Worm (Caenorhabditis elegans) whole organism, L1 larva: ENCODE results near the gene T13G4.4.

ENCODE experiments used
- C04F5.9 ChIP-seq: sonication (generic microtip); optimal IDR thresholded peaks from 2 replicates; lab custom pipeline; 2016; ENCODE audit warnings: missing genetic modification characterization, missing compliant biosample characterization
- C16A3.4 ChIP-seq: fragments of 150-350 bp; optimal IDR thresholded peaks from 2 replicates; lab custom pipeline; 2014; ENCODE audit warnings: missing biosample characterization, missing genetic modification characterization
- C34B4.2 ChIP-seq: sonication (generic microtip); optimal IDR thresholded peaks from 2 replicates; lab custom pipeline; 2017; ENCODE audit warnings: mild to moderate bottlenecking, missing genetic modification characterization, missing compliant biosample characterization
- ceh-63 ChIP-seq: fragments of 200-800 bp; sonication (Bioruptor generic); optimal IDR thresholded peaks from 2 replicates; lab custom pipeline; 2018; ENCODE audit warnings: mild to moderate bottlenecking, missing genetic modification characterization, missing compliant biosample characterization
- ces-1 ChIP-seq: fragments of 150-350 bp; optimal IDR thresholded peaks from 2 replicates; lab custom pipeline; 2014; ENCODE audit warnings: missing biosample characterization, missing genetic modification reagents, missing genetic modification characterization
- efl-1 ChIP-seq, 4 experiments: fragments of 150-350 bp; optimal IDR thresholded peaks in 3 of 4; peaks in 1 of 4; 1 replicate in 1 of 4; 2 replicates in 3 of 4; lab custom pipeline; 2014; ENCODE audit warnings: missing biosample characterization in 2 of 4, missing genetic modification characterization in 2 of 4, missing genetic modification reagents in 2 of 4
- egl-27 ChIP-seq, 2 experiments: fragments of 150-350 bp in 1 of 2; sonication (generic microtip); optimal IDR thresholded peaks; 3 replicates each; lab custom pipeline; 2017 to 2018; ENCODE audit warnings: missing biosample characterization in 2 of 2, missing genetic modification characterization in 2 of 2, missing genetic modification reagents in 2 of 2
- elt-2 ChIP-seq: sonication (generic microtip); optimal IDR thresholded peaks from 2 replicates; lab custom pipeline; 2016; ENCODE audit warnings: missing genetic modification characterization, mild to moderate bottlenecking, inconsistent platforms, missing compliant biosample characterization, missing genetic modification reagents
- fkh-10 ChIP-seq: sonication (generic microtip); optimal IDR thresholded peaks from 2 replicates; lab custom pipeline; 2017; ENCODE audit warnings: missing biosample characterization, missing genetic modification reagents, missing genetic modification characterization
- fkh-4 ChIP-seq: sonication (generic microtip); optimal IDR thresholded peaks from 2 replicates; lab custom pipeline; 2016; ENCODE audit warnings: missing compliant biosample characterization, missing genetic modification characterization, borderline replicate concordance
- fkh-8 ChIP-seq: sonication (generic microtip); optimal IDR thresholded peaks from 2 replicates; lab custom pipeline; 2016; ENCODE audit warnings: mild to moderate bottlenecking, missing genetic modification characterization, missing compliant biosample characterization
- grh-1 ChIP-seq: fragments of 200-800 bp; sonication (Bioruptor generic); IDR thresholded peaks from 2 replicates; pipeline ENCODE4 v1.3.6; 2022; ENCODE audit warnings: missing genetic modification reagents, missing genetic modification characterization, missing compliant biosample characterization
- hpl-2 ChIP-seq: fragments of 150-350 bp; optimal IDR thresholded peaks from 2 replicates; lab custom pipeline; 2014; ENCODE audit warnings: missing biosample characterization, missing genetic modification reagents, missing genetic modification characterization
- isw-1 ChIP-seq: fragments of 200-800 bp; sonication (Bioruptor generic); IDR thresholded peaks from 2 replicates; pipeline ENCODE4 v1.3.6; 2022; ENCODE audit warnings: missing genetic modification characterization, missing compliant biosample characterization
- lin-13 ChIP-seq: fragments of 150-350 bp; optimal IDR thresholded peaks from 2 replicates; lab custom pipeline; 2014; ENCODE audit warnings: missing biosample characterization, missing genetic modification reagents, missing genetic modification characterization
- lin-14 ChIP-seq: fragments of 200-800 bp; sonication (Bioruptor generic); optimal IDR thresholded peaks from 2 replicates; lab custom pipeline; 2018; ENCODE audit warnings: mild to moderate bottlenecking, missing genetic modification characterization, moderate library complexity, missing compliant biosample characterization
- lin-15B ChIP-seq: fragments of 150-350 bp; sonication (generic microtip); optimal IDR thresholded peaks from 3 replicates; lab custom pipeline; 2014; ENCODE audit warnings: missing biosample characterization, missing genetic modification characterization
- lin-39 ChIP-seq: fragments of 150-350 bp; optimal IDR thresholded peaks from 2 replicates; lab custom pipeline; 2014; ENCODE audit warnings: missing biosample characterization, missing genetic modification reagents, missing genetic modification characterization
- lir-3 ChIP-seq: sonication (generic microtip); optimal IDR thresholded peaks from 2 replicates; lab custom pipeline; 2016; ENCODE audit warnings: mild to moderate bottlenecking, missing genetic modification characterization, moderate library complexity, missing compliant biosample characterization; ENCODE audit not compliant: poor library complexity
- nhr-77 ChIP-seq: fragments of 150-350 bp; optimal IDR thresholded peaks from 2 replicates; lab custom pipeline; 2014; ENCODE audit warnings: missing biosample characterization, missing genetic modification characterization
- rnt-1 ChIP-seq: sonication (generic microtip); optimal IDR thresholded peaks from 2 replicates; lab custom pipeline; 2016; ENCODE audit warnings: mild to moderate bottlenecking, missing genetic modification characterization, moderate library complexity, missing compliant biosample characterization
- snpc-4 ChIP-seq: fragments of 150-350 bp; optimal IDR thresholded peaks from 2 replicates; lab custom pipeline; 2014; ENCODE audit warnings: missing biosample characterization, missing genetic modification characterization
- swsn-7 ChIP-seq: sonication (generic microtip); optimal IDR thresholded peaks from 2 replicates; lab custom pipeline; 2016; ENCODE audit warnings: missing genetic modification characterization, missing compliant biosample characterization
- tbx-2 ChIP-seq: sonication (generic microtip); optimal IDR thresholded peaks from 2 replicates; lab custom pipeline; 2016; ENCODE audit warnings: missing genetic modification characterization, missing compliant biosample characterization
- tlp-1 ChIP-seq: fragments of 150-350 bp; optimal IDR thresholded peaks from 2 replicates; lab custom pipeline; 2014; ENCODE audit warnings: missing biosample characterization, missing genetic modification characterization
- unc-30 ChIP-seq: sonication (generic microtip); optimal IDR thresholded peaks from 2 replicates; lab custom pipeline; 2017; ENCODE audit warnings: missing biosample characterization, missing genetic modification characterization
- zag-1 ChIP-seq: fragments of 150-350 bp; optimal IDR thresholded peaks from 2 replicates; lab custom pipeline; 2014; ENCODE audit warnings: missing biosample characterization, missing genetic modification characterization
- ztf-11 ChIP-seq, 2 experiments: sonication (generic microtip); optimal IDR thresholded peaks; 2 replicates each; lab custom pipeline; 2016 to 2017; ENCODE audit warnings: missing genetic modification characterization in 2 of 2, missing biosample characterization in 1 of 2, missing compliant biosample characterization in 1 of 2
- ztf-4 ChIP-seq: fragments of 150-350 bp; optimal IDR thresholded peaks from 2 replicates; lab custom pipeline; 2014; ENCODE audit warnings: missing biosample characterization, missing genetic modification characterization

The T13G4.4 gene

DNA sequence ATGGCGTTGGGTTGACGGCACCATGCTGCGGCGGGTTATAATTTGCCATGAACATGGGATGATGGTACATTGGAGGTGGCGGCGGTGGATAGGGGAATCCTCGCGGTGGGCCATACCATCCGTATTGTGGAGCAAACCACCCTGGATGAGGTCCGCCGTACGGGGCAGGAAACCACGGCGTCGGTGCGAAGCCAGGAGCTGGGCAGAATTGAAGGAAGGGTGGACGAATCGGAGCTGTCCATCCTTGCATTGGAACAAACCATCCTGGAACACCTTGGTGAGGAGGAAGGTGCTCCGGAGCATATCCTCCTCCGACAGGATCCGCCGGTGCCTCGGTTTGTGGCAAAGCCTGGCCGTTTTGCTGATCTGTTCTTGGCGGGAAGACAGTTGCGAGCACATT, 11.2 kb upstream of the T13G4.4 start:
- TF ChIP-seq efl-1 (optimal IDR thresholded peaks at IDR 0.05; lab: Kevin White, UChicago), result no peak
- TF ChIP-seq efl-1 (GFP tag; optimal IDR thresholded peaks at IDR 0.05 in 1 of 2; lab: Kevin White, UChicago), result peak in 1 of 2 experiments; percentile 22
- TF ChIP-seq elt-2, result no peak
- no peak for TF ChIP-seq C04F5.9 (tag; lab: Kevin White, UChicago)
- TF ChIP-seq C34B4.2 (tag; lab: Kevin White, UChicago), result no peak
- TF ChIP-seq ztf-11 (tag; optimal IDR thresholded peaks at IDR 0.05; lab: Kevin White, UChicago), result no peak
- TF ChIP-seq lir-3, result no peak
- no peak for TF ChIP-seq hpl-2 (GFP tag; lab: Kevin White, UChicago)
- no peak for TF ChIP-seq tlp-1
- no peak for TF ChIP-seq zag-1

DNA sequence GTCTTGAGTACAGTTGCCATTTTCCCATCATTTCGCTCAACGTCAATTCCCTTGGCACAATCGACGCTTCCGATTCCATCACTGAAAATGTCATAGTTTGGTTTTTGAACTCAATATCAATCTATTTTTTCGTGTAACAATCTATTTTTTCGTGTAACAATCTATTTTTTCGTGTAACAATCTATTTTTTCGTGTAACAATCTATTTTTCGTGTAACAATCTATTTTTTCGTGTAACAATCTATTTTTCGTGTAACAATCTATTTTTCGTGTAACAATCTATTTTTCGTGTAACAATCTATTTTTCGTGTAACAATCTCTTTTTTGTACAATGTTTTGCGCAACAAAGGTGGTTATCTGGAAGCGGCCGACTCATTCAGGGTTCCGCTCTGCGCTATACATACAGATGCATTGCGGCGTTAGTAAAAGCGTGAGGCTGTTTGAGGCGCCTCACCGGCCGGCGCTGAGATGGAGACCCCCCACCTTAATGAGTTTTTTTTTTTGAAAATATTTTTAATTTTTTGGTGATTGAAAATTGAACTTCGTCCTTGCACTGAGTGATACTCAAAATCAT, 3.8 kb upstream of the T13G4.4 start:
- TF ChIP-seq snpc-4, result peak; percentile 68

DNA sequence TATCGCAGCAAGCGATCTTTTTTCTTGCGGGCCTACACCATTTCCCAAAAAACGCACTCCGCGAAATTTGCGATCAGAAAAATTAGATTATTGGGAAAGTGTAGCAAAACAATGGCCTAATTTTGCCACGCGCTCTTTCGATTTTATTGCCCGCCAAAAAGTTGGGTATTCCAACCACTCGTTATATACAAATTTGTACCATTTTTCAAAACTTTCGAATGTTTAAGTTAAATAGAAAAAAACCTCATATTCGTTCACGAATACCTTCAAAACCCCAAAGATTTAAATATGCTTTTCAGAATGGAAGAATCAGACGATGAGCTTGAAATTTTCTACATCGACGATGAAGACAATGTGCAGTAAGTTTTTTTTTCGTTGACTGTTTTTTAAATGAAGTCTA, 1.4 kb upstream of the T13G4.4 start, which contains the start of gene T13G4.1:
Gene T13G4.1, plus strand, starts transcription at position 301 of the 400 bp plus-strand sequence.
- TF ChIP-seq swsn-7 (tag; lab: Kevin White, UChicago) (no peak), lin-13 (GFP tag; lab: Kevin White, UChicago) (no peak), C16A3.4 (tag; lab: Kevin White, UChicago) (no peak), ceh-63 (no peak), unc-30 (tag; lab: Kevin White, UChicago) (no peak), fkh-4 (tag; lab: Kevin White, UChicago) (no peak), ztf-4 (tag; lab: Kevin White, UChicago) (no peak)

DNA sequence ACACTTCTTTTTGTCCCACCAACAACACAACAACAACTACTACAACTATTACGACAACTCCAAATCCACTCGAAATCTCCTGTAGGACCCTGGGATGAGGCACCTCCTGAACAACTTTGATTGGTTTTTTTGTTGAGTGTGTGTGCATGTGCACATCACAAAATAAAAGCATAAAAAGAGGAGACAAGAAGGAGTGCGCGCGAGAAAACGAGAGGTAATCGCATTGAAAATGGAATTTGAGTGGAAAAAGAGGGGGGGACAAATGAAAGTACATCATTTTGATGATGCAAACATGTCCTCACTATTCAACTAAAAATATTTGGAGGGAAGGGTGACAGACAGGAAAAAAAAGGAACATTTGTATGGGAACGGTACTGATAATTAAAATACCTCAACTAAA, 6.0 kb downstream of the T13G4.4 start:
- TF ChIP-seq grh-1 (GFP tag; lab: Robert Waterston, UW) (no peak), egl-27 (tag; optimal IDR thresholded peaks at IDR 0.05; lab: Kevin White, UChicago) (no peak), lin-14 (peak; percentile 73), ces-1 (peak; percentile 10), snpc-4 (no peak), ztf-11 (tag; optimal IDR thresholded peaks at IDR 0.05; lab: Kevin White, UChicago) (no peak), efl-1 (optimal IDR thresholded peaks at IDR 0.05; lab: Kevin White, UChicago) (no peak), efl-1 (GFP tag; optimal IDR thresholded peaks at IDR 0.05 in 1 of 2; lab: Kevin White, UChicago) (peak in 1 of 2 experiments; percentile 50), fkh-10 (GFP tag; lab: Kevin White, UChicago) (peak; percentile 69)

DNA sequence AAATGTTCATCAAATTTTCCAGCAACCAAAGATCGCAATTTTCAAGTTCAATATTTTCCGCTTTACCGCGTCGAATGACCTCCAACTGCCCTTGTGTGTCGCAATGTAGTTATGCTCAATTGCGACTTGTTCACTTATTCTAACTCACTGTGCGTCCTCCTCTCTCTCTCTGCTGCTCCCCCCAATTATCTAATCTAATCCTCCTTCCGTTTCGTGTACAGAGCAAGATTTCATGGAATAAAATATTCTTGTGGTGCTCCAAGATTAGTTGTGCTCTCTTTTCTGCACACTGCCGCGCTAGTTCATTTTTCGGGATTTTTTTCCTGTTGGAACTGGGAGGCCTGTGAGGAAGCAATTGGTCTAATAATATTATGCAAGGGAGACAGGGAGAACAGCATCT, 7.5 kb downstream of the T13G4.4 start:
- no peak for TF ChIP-seq C16A3.4 (tag; lab: Kevin White, UChicago)

DNA sequence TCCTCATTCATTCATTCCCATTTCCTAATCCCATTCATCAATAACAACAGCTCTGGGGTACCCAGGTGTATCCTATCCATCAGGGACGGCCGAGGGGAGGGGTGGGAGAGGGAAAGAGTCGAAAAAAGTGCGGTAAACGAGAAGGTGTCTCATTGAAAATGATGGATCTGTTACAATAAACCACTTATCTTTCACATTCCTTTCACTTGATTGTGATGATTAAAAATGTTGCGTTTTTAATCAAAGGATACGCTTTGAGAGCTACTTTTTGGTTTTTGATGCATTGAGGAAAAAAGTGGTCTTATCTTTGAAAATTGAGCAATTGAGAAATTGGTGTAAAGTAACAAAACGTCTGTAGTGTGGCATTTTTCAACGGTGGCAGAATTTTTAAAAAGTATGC, 8.2 kb downstream of the T13G4.4 start:
- TF ChIP-seq rnt-1 (tag; lab: Kevin White, UChicago), result peak; percentile 22
- no peak for TF ChIP-seq snpc-4
- no peak for TF ChIP-seq nhr-77 (tag; lab: Kevin White, UChicago)
- peak; percentile 26 for TF ChIP-seq lin-14
- no peak for TF ChIP-seq lin-13 (GFP tag; lab: Kevin White, UChicago)
- no peak for TF ChIP-seq lin-15B (tag; lab: Kevin White, UChicago)
- no peak for TF ChIP-seq tbx-2 (tag; lab: Kevin White, UChicago)

DNA sequence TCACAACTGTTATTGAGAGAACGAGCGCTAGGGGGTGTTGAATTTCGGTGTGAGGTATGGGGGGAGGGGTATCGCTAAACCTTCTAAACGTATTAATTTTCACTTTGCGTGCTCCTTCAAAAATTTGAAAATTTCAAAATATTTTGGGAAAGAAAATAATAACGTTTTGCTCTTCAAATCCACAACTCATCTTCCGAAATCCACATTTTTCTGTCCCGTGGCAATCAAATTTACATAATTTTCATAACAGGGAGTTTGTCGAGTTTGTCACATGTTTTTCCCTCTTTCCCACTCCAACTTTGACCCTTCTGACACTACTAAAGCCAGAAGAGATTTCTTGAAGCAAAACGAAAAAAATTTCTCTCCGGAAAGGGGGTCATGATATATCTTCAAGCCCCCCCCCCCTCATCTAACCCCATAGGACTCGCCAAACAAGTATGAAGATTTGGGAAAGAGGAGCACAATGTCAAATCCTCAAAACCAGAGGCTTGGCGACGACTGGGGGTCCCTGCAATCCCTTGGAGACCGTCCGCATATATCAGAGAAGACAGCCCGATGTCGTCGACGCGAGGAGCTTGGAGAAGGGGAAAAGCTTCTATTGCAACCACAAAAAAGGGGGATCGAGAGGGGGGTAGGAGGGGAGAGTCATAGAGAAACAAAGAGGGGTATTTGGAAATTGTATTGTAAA, 10.1 kb downstream of the T13G4.4 start:
- TF ChIP-seq lin-39, result no peak
- no peak for TF ChIP-seq fkh-8 (tag; lab: Kevin White, UChicago)
- TF ChIP-seq isw-1 (GFP tag; lab: Robert Waterston, UW), result no peak
- TF ChIP-seq lin-14, result peak; percentile 59
